Worm (Caenorhabditis elegans) whole organism, early embryonic: Measurements from ENCODE around the gene F53H2.1.

ENCODE experiments used
- B0310.2 ChIP-seq: sonication (generic microtip); optimal IDR thresholded peaks from 2 replicates; lab custom pipeline; 2016; ENCODE audit warnings: mild to moderate bottlenecking, missing genetic modification characterization, missing compliant biosample characterization
- aly-1 ChIP-seq: sonication (generic microtip); optimal IDR thresholded peaks from 2 replicates; lab custom pipeline; 2016; ENCODE audit warnings: missing genetic modification characterization, missing compliant biosample characterization
- ama-1 ChIP-seq: fragments of 150-350 bp; optimal IDR thresholded peaks from 2 replicates; lab custom pipeline; 2014
- ceh-13 ChIP-seq: fragments of 200-800 bp; sonication (Bioruptor generic); optimal IDR thresholded peaks from 2 replicates; lab custom pipeline; 2018; ENCODE audit warnings: mild to moderate bottlenecking, missing genetic modification characterization, missing compliant biosample characterization
- ceh-36 ChIP-seq: sonication (generic microtip); optimal IDR thresholded peaks from 2 replicates; lab custom pipeline; 2016; ENCODE audit warnings: missing genetic modification characterization, inconsistent platforms, missing compliant biosample characterization
- ets-7 ChIP-seq: sonication (generic microtip); optimal IDR thresholded peaks from 2 replicates; lab custom pipeline; 2016; ENCODE audit warnings: missing genotype, missing genetic modification characterization, missing compliant biosample characterization
- flt-1 ChIP-seq: fragments of 200-800 bp; sonication (Bioruptor generic); IDR thresholded peaks from 2 replicates; pipeline ENCODE4 v1.3.6; 2022; ENCODE audit warnings: missing genetic modification characterization, missing compliant biosample characterization
- hmbx-1 ChIP-seq: sonication (generic microtip); optimal IDR thresholded peaks from 2 replicates; lab custom pipeline; 2016; ENCODE audit warnings: mild to moderate bottlenecking, missing genetic modification characterization, missing compliant biosample characterization
- hmg-4 ChIP-seq: fragments of 200-800 bp; sonication (Bioruptor generic); optimal IDR thresholded peaks from 2 replicates; lab custom pipeline; 2018; ENCODE audit warnings: mild to moderate bottlenecking, missing genetic modification characterization, missing compliant biosample characterization
- scrt-1 ChIP-seq: fragments of 200-800 bp; sonication (Bioruptor generic); IDR thresholded peaks from 2 replicates; pipeline ENCODE4 v1.3.6; 2022; ENCODE audit warnings: missing genetic modification characterization, missing compliant biosample characterization
- sea-1 ChIP-seq: fragments of 200-800 bp; sonication (Bioruptor generic); conservative IDR thresholded peaks from 2 replicates; pipeline ENCODE4 v1.3.6; 2022; ENCODE audit warnings: missing genetic modification characterization, missing compliant biosample characterization
- tbx-37 ChIP-seq: fragments of 200-800 bp; sonication (Bioruptor generic); conservative IDR thresholded peaks from 2 replicates; pipeline ENCODE4 v1.3.6; 2022; ENCODE audit warnings: missing genetic modification reagents, missing genetic modification characterization, missing compliant biosample characterization
- tra-4 ChIP-seq: sonication (generic microtip); optimal IDR thresholded peaks from 2 replicates; lab custom pipeline; 2017; ENCODE audit warnings: missing genetic modification characterization, missing compliant biosample characterization

- TF ChIP-seq aly-1 (tag; lab: Kevin White, UChicago) (no peak), scrt-1 (GFP tag; lab: Robert Waterston, UW) (no peak), ets-7 (tag; lab: Kevin White, UChicago) (no peak), ama-1 (no peak), ceh-13 (GFP tag; lab: Kevin White, UChicago) (no peak), hmbx-1 (no peak), tra-4 (tag; lab: Kevin White, UChicago) (no peak), sea-1 (GFP tag; lab: Robert Waterston, UW) (no peak), B0310.2 (no peak), flt-1 (GFP tag; lab: Robert Waterston, UW) (no peak), tbx-37 (GFP tag; lab: Robert Waterston, UW) (no peak), hmg-4 (GFP tag; lab: Kevin White, UChicago) (no peak), ceh-36 (tag; lab: Kevin White, UChicago) (no peak)
These were observed 31.3 kb downstream of the F53H2.1 start for ce11 chrV:20418768-20419167.
